Fruit fly (Drosophila melanogaster): Measurements from ENCODE around the gene Esp.
A peak's percentile ranks its signal among the peaks of the same experiment; 100 is the strongest.

The Esp gene

dm6 chr3R:24850420-24850819 is 8.7 kb downstream of the Esp start, which contains the start of gene CG7006 (continued):
- TF ChIP-seq PHDP (tag; optimal IDR thresholded peaks at IDR 0.05) (no peak), exex (tag; optimal IDR thresholded peaks at IDR 0.05) (no peak), CG13624 (GFP tag; optimal IDR thresholded peaks at IDR 0.05) (peak; percentile 90), CG15073 (GFP tag; optimal IDR thresholded peaks at IDR 0.05) (peak; percentile 13), CG9215 (GFP tag; IDR thresholded peaks at IDR 0.05) (peak; percentile 64; the same call in 1 of the 2 replicates), CG17829 (tag; optimal IDR thresholded peaks at IDR 0.05) (peak; percentile 62), CG5245 (GFP tag; optimal IDR thresholded peaks at IDR 0.05) (peak; percentile 55), tna (GFP tag; IDR thresholded peaks at IDR 0.05; ENCODE audit: partially characterized antibody) (peak; percentile 44; the same call in 1 of the 2 replicates), CG14965 (GFP tag; optimal IDR thresholded peaks at IDR 0.05; ENCODE audit: borderline replicate concordance) (peak; percentile 33), kah (GFP tag; optimal IDR thresholded peaks at IDR 0.05) (no peak), Elba2 (GFP tag; optimal IDR thresholded peaks at IDR 0.05) (peak; percentile 10), CG11560 (tag; IDR thresholded peaks at IDR 0.05) (peak; percentile 60; the same call in 2 of the 3 replicates), CG4282 (GFP tag; optimal IDR thresholded peaks at IDR 0.05) (peak; percentile 71), cad (GFP tag; optimal IDR thresholded peaks at IDR 0.05) (no peak), ato (GFP tag; IDR thresholded peaks at IDR 0.05; ENCODE audit: partially characterized antibody) (peak; percentile 75), CG7987 (GFP tag; optimal IDR thresholded peaks at IDR 0.05) (peak; percentile 35), ranshi (GFP tag; IDR thresholded peaks at IDR 0.05) (peak; percentile 71), lov (optimal IDR thresholded peaks at IDR 0.05) (no peak), lov (GFP tag; IDR thresholded peaks at IDR 0.05) (no peak), CG11695 (GFP tag; IDR thresholded peaks at IDR 0.05) (no peak), Mes4 (GFP tag; optimal IDR thresholded peaks at IDR 0.05) (peak; percentile 35), B-H2 (GFP tag; optimal IDR thresholded peaks at IDR 0.05) (peak; percentile 90), Rx (GFP tag; IDR thresholded peaks at IDR 0.05) (peak; percentile 32; the same call in 1 of the 2 replicates), pho (GFP tag; optimal IDR thresholded peaks at IDR 0.05) (peak; percentile 84), CG7786 (GFP tag; optimal IDR thresholded peaks at IDR 0.05) (peak; percentile 85), CG8944 (GFP tag; optimal IDR thresholded peaks at IDR 0.05) (peak; percentile 82), Vsx1 (GFP tag; optimal IDR thresholded peaks at IDR 0.05) (no peak), zfh2 (GFP tag; optimal IDR thresholded peaks at IDR 0.05) (peak; percentile 91), Neu2 (GFP tag; optimal IDR thresholded peaks at IDR 0.05; ENCODE audit: borderline replicate concordance) (no peak), CG12659 (GFP tag; optimal IDR thresholded peaks at IDR 0.05) (peak; percentile 82), CG7745 (tag; optimal IDR thresholded peaks at IDR 0.05) (no peak), ab (GFP tag; optimal IDR thresholded peaks at IDR 0.05) (peak; percentile 16), CG8290 (GFP tag; optimal IDR thresholded peaks at IDR 0.05) (peak; percentile 70), CG8290 (tag; optimal IDR thresholded peaks at IDR 0.05) (no peak), gsb (GFP tag; IDR thresholded peaks at IDR 0.05) (no peak; the same call in 1 of the 2 replicates), CG13424 (tag; optimal IDR thresholded peaks at IDR 0.05) (peak; percentile 43), CG34422 (GFP tag; IDR thresholded peaks at IDR 0.05) (peak; percentile 49), trem (tag; optimal IDR thresholded peaks at IDR 0.05) (peak; percentile 74), CG6175 (GFP tag; IDR thresholded peaks at IDR 0.05) (peak; percentile 44; the same call in 1 of the 3 replicates), CG12942 (GFP tag; optimal IDR thresholded peaks at IDR 0.05) (peak; percentile 78), Ada2b (GFP tag; IDR thresholded peaks at IDR 0.05) (no peak), CG4424 (GFP tag; optimal IDR thresholded peaks at IDR 0.05) (peak; percentile 65), Max (GFP tag; optimal IDR thresholded peaks at IDR 0.05) (peak; percentile 88), lilli (GFP tag; optimal IDR thresholded peaks at IDR 0.05) (peak; percentile 84), CG11085 (GFP tag; IDR thresholded peaks at IDR 0.05) (peak; percentile 66), CG2120 (GFP tag; optimal IDR thresholded peaks at IDR 0.05) (peak; percentile 94), Trl (optimal IDR thresholded peaks at IDR 0.05) (no peak), Trl (GFP tag; optimal IDR thresholded peaks at IDR 0.05) (peak; percentile 82), Scr (GFP tag; IDR thresholded peaks at IDR 0.05; ENCODE audit: partially characterized antibody) (peak; percentile 75), gce (GFP tag; IDR thresholded peaks at IDR 0.05) (no peak), tio (GFP tag; optimal IDR thresholded peaks at IDR 0.05) (no peak), Antp (GFP tag; optimal IDR thresholded peaks at IDR 0.05) (peak; percentile 78), CG3065 (GFP tag; optimal IDR thresholded peaks at IDR 0.05) (peak; percentile 49)
